Worm (Caenorhabditis elegans): Measurements from ENCODE around the gene F57B1.9.

F57B1.9 gene

DNA sequence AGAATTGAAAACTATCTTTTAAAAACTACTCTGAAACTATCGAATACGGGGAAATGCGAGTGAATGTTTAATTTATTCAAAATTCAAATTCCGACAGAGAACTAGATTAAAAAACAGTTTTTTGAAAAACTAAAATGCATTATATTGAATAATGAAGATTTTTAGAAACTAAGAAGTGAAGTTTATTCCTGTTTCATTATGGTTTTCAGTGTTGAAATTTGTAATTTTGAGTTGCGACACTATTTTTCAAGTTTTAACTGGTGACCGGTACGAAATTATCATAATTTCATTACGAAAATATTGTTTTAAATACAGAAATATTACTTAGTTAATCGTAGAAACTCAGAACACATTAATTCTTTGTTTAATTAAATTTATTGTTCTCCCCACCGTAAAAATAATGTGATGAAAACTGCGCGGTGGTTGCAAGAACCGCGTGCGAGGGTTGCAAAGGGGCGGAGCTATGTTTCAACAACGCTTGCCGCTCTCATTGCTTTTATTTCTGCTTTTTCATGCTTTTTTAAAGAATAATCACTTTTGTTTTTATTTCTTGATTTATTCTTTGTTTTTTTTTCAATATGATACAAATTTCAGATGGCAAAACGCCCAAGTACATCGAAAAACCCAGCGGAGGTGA lies 21.5 kb downstream of the F57B1.9 start, which contains the start of gene him-17 (continued):
- no peak for TF ChIP-seq tlf-1 (GFP tag; optimal IDR thresholded peaks at IDR 0.05)

DNA sequence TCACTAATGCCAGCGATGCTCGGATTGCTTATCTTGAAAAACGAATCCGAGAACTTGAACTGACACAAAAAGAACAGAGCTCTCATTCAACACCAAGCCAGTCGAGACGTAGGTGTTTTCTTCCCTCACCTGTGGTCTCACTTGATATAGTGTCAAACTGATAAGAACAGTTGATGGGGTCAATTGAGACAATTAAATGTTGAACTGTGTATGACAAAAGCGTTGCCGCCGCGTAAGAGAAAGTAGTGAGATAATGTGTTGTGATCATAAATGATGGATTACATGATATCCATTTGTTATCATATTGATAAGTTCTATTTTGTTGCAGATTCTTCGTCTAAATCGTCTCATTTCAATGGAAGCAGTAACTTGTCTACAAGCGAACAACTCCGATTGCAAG lies 24.0 kb downstream of the F57B1.9 start:
- TF ChIP-seq nhr-80 (tag; optimal IDR thresholded peaks at IDR 0.05) (peak; percentile 22), sea-2 (GFP tag; IDR thresholded peaks at IDR 0.05) (no peak)

DNA sequence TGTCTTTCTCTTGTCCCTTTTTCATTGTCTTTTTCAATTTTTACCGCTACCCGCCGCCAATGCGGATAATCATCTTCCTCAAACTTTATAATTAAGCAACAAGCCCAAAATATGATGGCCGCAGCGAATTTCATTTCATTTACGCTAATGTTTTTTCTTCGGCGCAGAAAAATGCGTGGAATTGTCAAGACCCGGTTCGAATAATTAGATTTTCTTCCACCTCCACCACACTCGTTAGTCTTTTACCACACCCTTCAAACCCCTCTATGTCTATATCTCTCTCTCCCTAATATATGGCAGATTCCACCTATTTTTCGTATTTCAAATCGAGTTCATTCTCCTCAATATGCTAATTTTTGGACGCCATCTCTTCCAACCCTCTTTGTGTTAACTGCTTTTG lies 27.2 kb downstream of the F57B1.9 start:
- TF ChIP-seq hmg-20 (GFP tag; IDR thresholded peaks at IDR 0.05) (no peak), ztf-22 (GFP tag; optimal IDR thresholded peaks at IDR 0.05) (no peak), xnd-1 (tag; optimal IDR thresholded peaks at IDR 0.05) (no peak), egrh-3 (GFP tag; IDR thresholded peaks at IDR 0.05) (no peak), snpc-1.3 (tag; optimal IDR thresholded peaks at IDR 0.05; ENCODE audit: insufficient read depth) (no peak), lin-26 (GFP tag; IDR thresholded peaks at IDR 0.05) (no peak), ceh-58 (GFP tag; IDR thresholded peaks at IDR 0.05) (no peak), ztf-3 (GFP tag; optimal IDR thresholded peaks at IDR 0.05) (no peak), sptf-2 (GFP tag; optimal IDR thresholded peaks at IDR 0.05) (no peak), mcd-1 (GFP tag; IDR thresholded peaks at IDR 0.05) (no peak), die-1 (tag; optimal IDR thresholded peaks at IDR 0.05) (no peak), sdz-38 (tag; optimal IDR thresholded peaks at IDR 0.05) (no peak), egl-44 (GFP tag; IDR thresholded peaks at IDR 0.05) (no peak), F22D6.2 (tag; optimal IDR thresholded peaks at IDR 0.05) (no peak), ZK185.1 (tag; optimal IDR thresholded peaks at IDR 0.05; ENCODE audit: poor library complexity, severe bottlenecking) (no peak), rcor-1 (GFP tag; IDR thresholded peaks at IDR 0.05) (no peak), F49E8.2 (tag; optimal IDR thresholded peaks at IDR 0.05; ENCODE audit: insufficient read depth) (no peak), ceh-27 (GFP tag; optimal IDR thresholded peaks at IDR 0.05) (no peak), F57A8.1 (GFP tag; optimal IDR thresholded peaks at IDR 0.05) (no peak)

DNA sequence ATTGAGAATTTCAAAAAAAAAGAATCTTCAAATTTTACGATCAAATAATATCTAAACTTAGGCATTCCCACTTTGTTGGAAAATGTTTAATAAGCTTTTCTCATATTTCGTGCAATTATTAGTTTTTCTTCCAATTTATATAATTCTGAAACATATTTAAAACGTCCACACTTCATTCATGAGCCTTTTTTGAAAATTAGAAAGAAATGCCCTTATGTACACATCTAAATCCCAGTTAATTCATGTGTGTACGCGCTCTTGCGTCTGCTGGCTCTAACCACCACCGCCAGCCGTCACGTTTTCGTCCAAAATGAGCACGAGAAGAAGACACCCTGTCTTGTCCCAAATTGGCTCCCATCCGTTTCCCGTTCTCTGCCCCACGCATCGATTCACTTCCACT lies 31.1 kb downstream of the F57B1.9 start:
- TF ChIP-seq madf-6 (GFP tag; IDR thresholded peaks at IDR 0.05) (no peak), lin-54 (GFP tag; optimal IDR thresholded peaks at IDR 0.05) (no peak), bed-1 (GFP tag; IDR thresholded peaks at IDR 0.05) (0 out of 2 replicates have a peak, but pooled peaks have one; percentile 44), efl-1 (GFP tag; optimal IDR thresholded peaks at IDR 0.05) (no peak), aptf-2 (GFP tag; conservative IDR thresholded peaks at IDR 0.05) (no peak), dox-1 (GFP tag; IDR thresholded peaks at IDR 0.05) (no peak), madf-10 (tag; optimal IDR thresholded peaks at IDR 0.05) (no peak)

DNA sequence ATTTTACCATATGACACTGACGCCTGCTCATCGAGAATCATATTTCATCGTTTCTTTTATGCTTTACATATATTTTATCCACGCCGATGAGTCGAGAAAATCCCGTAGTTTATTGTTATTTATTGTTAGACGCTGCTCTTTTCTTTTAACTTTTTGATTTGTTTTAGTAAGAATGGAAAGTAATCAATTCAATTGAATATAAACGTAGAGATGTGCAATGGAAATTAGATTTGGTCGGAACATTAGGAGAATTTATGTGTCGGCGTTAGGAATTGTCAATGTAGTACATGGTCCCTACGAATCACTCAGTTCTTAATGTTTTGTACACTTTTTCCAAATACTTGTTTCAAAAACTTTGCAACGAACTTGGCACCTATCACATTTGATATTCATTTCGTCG lies 32.5 kb downstream of the F57B1.9 start:
- no peak for TF ChIP-seq attf-5 (GFP tag; optimal IDR thresholded peaks at IDR 0.05)
- no peak for TF ChIP-seq C06A6.2 (GFP tag; conservative IDR thresholded peaks at IDR 0.05)
- TF ChIP-seq snpc-3.4 (tag; optimal IDR thresholded peaks at IDR 0.05) = no peak
- no peak for TF ChIP-seq hrde-1 (tag; optimal IDR thresholded peaks at IDR 0.05; ENCODE audit: borderline replicate concordance)
- no peak for TF ChIP-seq F57C9.4 (tag; optimal IDR thresholded peaks at IDR 0.05)
- no peak for TF ChIP-seq nfya-1 (tag; optimal IDR thresholded peaks at IDR 0.05; ENCODE audit: borderline replicate concordance, insufficient read depth)
- no peak for TF ChIP-seq sptf-2 (GFP tag; optimal IDR thresholded peaks at IDR 0.05)
- no peak for TF ChIP-seq mxl-1 (tag; optimal IDR thresholded peaks at IDR 0.05)
